Worm (Caenorhabditis elegans) whole organism, mixed stage, embryonic: ENCODE results near the gene col-174.

Experiments used
- elt-1 ChIP-seq: sonication (generic microtip); optimal IDR thresholded peaks from 2 replicates; lab custom pipeline; 2017; ENCODE audit warnings: missing genetic modification characterization, mild to moderate bottlenecking, missing compliant biosample characterization, antibody characterized with exemption, moderate library complexity, borderline replicate concordance; ENCODE audit not compliant: insufficient read depth
- elt-3 ChIP-seq: fragments of 150-350 bp; optimal IDR thresholded peaks from 2 replicates; lab custom pipeline; 2014; ENCODE audit warnings: missing biosample characterization, missing genetic modification characterization
- ztf-11 ChIP-seq: fragments of 150-350 bp; optimal IDR thresholded peaks from 2 replicates; lab custom pipeline; 2014; ENCODE audit warnings: missing biosample characterization, missing genetic modification characterization

DNA sequence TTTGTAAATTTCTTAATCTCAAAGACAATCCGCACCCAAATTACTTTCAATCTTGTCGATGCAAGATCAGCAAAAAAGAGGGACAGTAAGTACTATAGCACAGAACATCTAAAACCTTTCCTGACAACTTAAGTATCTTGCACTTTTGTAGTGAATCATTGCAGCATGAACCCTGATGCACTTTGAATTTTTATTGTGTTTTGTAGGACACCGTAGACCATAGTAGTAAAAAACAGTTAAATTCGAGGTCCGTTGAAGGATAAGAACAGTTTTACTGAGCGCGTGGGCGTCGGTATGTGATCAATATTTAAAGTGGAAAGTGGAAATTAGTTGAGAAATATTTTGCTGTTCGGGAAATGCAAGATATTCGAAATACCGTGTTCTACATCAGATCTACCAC lies 35.6 kb downstream of the col-174 start:
- no peak for TF ChIP-seq elt-3 (tag; lab: Kevin White, UChicago)
- no peak for TF ChIP-seq ztf-11 (tag; lab: Kevin White, UChicago)
- no peak for TF ChIP-seq elt-1 (tag; lab: Kevin White, UChicago)
